Fruit fly (Drosophila melanogaster) whole organism, prepupa: ENCODE measurements around the gene Cpr76Bc.
"Not testable (repeated sequence)": the region's sequence is repeated elsewhere in the genome, so short reads cannot be mapped to it uniquely, and the experiment has no call there.

ENCODE experiments used
- CG31627 ChIP-seq: fragments of 200-800 bp; sonication (Bioruptor generic); optimal IDR thresholded peaks from 3 replicates; lab custom pipeline; 2016; ENCODE audit warnings: missing biosample characterization, missing genetic modification characterization
- CG32006 ChIP-seq: fragments of 200-800 bp; sonication (Bioruptor generic); optimal IDR thresholded peaks from 3 replicates; lab custom pipeline; 2017; ENCODE audit warnings: missing biosample characterization, mild to moderate bottlenecking, missing genetic modification characterization
- CG34406 ChIP-seq: fragments of 200-800 bp; sonication (Bioruptor generic); optimal IDR thresholded peaks from 3 replicates; lab custom pipeline; 2016; ENCODE audit warnings: missing biosample characterization, missing genetic modification characterization
- CG3919 ChIP-seq: fragments of 200-800 bp; sonication (Bioruptor generic); optimal IDR thresholded peaks from 3 replicates; lab custom pipeline; 2016; ENCODE audit warnings: missing biosample characterization, missing genetic modification characterization
- CG4318 ChIP-seq: fragments of 200-800 bp; sonication (Bioruptor generic); optimal IDR thresholded peaks from 3 replicates; lab custom pipeline; 2017; ENCODE audit warnings: missing biosample characterization, mild to moderate bottlenecking, missing genetic modification characterization
- CG6276 ChIP-seq: fragments of 200-800 bp; sonication (Bioruptor generic); optimal IDR thresholded peaks from 2 replicates; lab custom pipeline; 2017; ENCODE audit warnings: missing biosample characterization, mild to moderate bottlenecking, missing genetic modification characterization
- CG6808 ChIP-seq: fragments of 200-800 bp; sonication (Bioruptor generic); optimal IDR thresholded peaks from 3 replicates; lab custom pipeline; 2017; ENCODE audit warnings: missing biosample characterization, missing genetic modification characterization, mild to moderate bottlenecking, moderate library complexity, missing genetic modification reagents
- CG6854 ChIP-seq: fragments of 200-800 bp; sonication (Bioruptor generic); optimal IDR thresholded peaks from 2 replicates; lab custom pipeline; 2017; ENCODE audit warnings: missing biosample characterization, mild to moderate bottlenecking, missing genetic modification characterization
- CG7368 ChIP-seq: fragments of 200-800 bp; sonication (Bioruptor generic); optimal IDR thresholded peaks from 3 replicates; lab custom pipeline; 2016; ENCODE audit warnings: missing biosample characterization, missing genetic modification characterization
- CG8319 ChIP-seq: fragments of 200-800 bp; sonication (Bioruptor generic); optimal IDR thresholded peaks from 3 replicates; lab custom pipeline; 2016; ENCODE audit warnings: missing biosample characterization, missing genetic modification characterization
- Eip75B ChIP-seq: fragments of 200-800 bp; sonication (Bioruptor generic); optimal IDR thresholded peaks from 3 replicates; lab custom pipeline; 2016; ENCODE audit warnings: missing biosample characterization, missing genetic modification characterization
- Eip78C ChIP-seq: fragments of 200-800 bp; sonication (Bioruptor generic); peaks from one replicate; lab custom pipeline; 2016; ENCODE audit warnings: missing biosample characterization, missing genetic modification characterization
- Eip93F ChIP-seq: fragments of 200-800 bp; sonication (Bioruptor generic); optimal IDR thresholded peaks from 2 replicates; lab custom pipeline; 2016; ENCODE audit warnings: missing biosample characterization, mild to moderate bottlenecking, missing genetic modification characterization
- Ets21C ChIP-seq: fragments of 200-800 bp; sonication (Bioruptor generic); optimal IDR thresholded peaks from 3 replicates; lab custom pipeline; 2016; ENCODE audit warnings: missing biosample characterization, missing genetic modification characterization
- Hr38 ChIP-seq: sonication (Bioruptor generic); optimal IDR thresholded peaks from 2 replicates; lab custom pipeline; 2016; ENCODE audit warnings: missing biosample characterization, missing genetic modification characterization
- Hr39 ChIP-seq: fragments of 200-800 bp; sonication (Bioruptor generic); optimal IDR thresholded peaks from 2 replicates; lab custom pipeline; 2016; ENCODE audit warnings: missing biosample characterization, missing genetic modification characterization
- Hr4 ChIP-seq: fragments of 200-800 bp; sonication (Bioruptor generic); optimal IDR thresholded peaks from 3 replicates; lab custom pipeline; 2016; ENCODE audit warnings: missing biosample characterization, missing genetic modification characterization
- Met ChIP-seq: fragments of 200-800 bp; sonication (Bioruptor generic); optimal IDR thresholded peaks from 3 replicates; lab custom pipeline; 2016; ENCODE audit warnings: missing biosample characterization, missing genetic modification characterization
- Sox14 ChIP-seq: fragments of 200-800 bp; sonication (Bioruptor generic); optimal IDR thresholded peaks from 3 replicates; lab custom pipeline; 2016; ENCODE audit warnings: missing biosample characterization, missing genetic modification characterization
- acj6 ChIP-seq: fragments of 200-800 bp; sonication (Bioruptor generic); optimal IDR thresholded peaks from 3 replicates; lab custom pipeline; 2016; ENCODE audit warnings: missing biosample characterization, missing genetic modification characterization
- esn ChIP-seq: fragments of 200-800 bp; sonication (Bioruptor generic); optimal IDR thresholded peaks from 2 replicates; lab custom pipeline; 2016; ENCODE audit warnings: missing biosample characterization, mild to moderate bottlenecking, missing genetic modification characterization, moderate library complexity
- fd59A ChIP-seq: fragments of 200-800 bp; sonication (Bioruptor generic); optimal IDR thresholded peaks from 2 replicates; lab custom pipeline; 2017; ENCODE audit warnings: missing biosample characterization, mild to moderate bottlenecking, missing genetic modification characterization, missing genetic modification reagents
- fd85E ChIP-seq: fragments of 200-800 bp; sonication (Bioruptor generic); optimal IDR thresholded peaks from 3 replicates; lab custom pipeline; 2016; ENCODE audit warnings: missing biosample characterization, missing genetic modification characterization
- fkh ChIP-seq: fragments of 200-800 bp; sonication (Bioruptor generic); optimal IDR thresholded peaks from 3 replicates; lab custom pipeline; 2017; ENCODE audit warnings: missing biosample characterization, mild to moderate bottlenecking, missing genetic modification characterization, moderate library complexity
- salr ChIP-seq, 2 experiments: fragments of 200-800 bp; sonication (Bioruptor generic); optimal IDR thresholded peaks; 3 replicates each; lab custom pipeline; 2016 to 2018; ENCODE audit warnings: missing biosample characterization in 2 of 2, missing genetic modification characterization in 2 of 2, mild to moderate bottlenecking in 1 of 2
- svp ChIP-seq: fragments of 200-800 bp; sonication (Bioruptor generic); peaks from one replicate; lab custom pipeline; 2016; ENCODE audit warnings: missing biosample characterization, missing genetic modification characterization
- topi ChIP-seq: fragments of 200-800 bp; sonication (Bioruptor generic); optimal IDR thresholded peaks from 3 replicates; lab custom pipeline; 2016; ENCODE audit warnings: missing biosample characterization, missing genetic modification characterization

Cpr76Bc gene

DNA sequence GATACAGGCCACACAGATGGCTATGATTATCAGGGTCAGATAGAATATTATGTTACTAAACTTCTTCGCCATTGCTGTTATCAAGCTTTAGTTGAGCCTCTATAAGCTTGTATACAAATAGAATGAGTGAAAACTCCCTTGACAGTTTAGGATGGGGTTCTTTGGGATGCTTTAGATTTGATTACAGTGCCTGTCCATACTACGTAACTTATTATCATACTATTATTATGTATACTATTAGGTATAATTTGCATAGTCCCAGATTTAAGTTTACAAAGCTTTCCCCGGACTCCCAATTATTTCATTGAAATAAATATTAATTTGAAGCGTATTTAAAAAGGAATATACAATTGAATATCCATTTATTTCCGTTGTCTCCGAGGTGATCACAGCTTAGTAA is 34.3 kb upstream of the Cpr76Bc start, which contains the start of gene brv1:
TSS of gene brv1 (minus strand) at position 101 of the 400 bp plus-strand sequence.
- TF ChIP-seq fkh (GFP tag; lab: Kevin White, UChicago) (no peak), Met (GFP tag; lab: Kevin White, UChicago) (no peak)

DNA sequence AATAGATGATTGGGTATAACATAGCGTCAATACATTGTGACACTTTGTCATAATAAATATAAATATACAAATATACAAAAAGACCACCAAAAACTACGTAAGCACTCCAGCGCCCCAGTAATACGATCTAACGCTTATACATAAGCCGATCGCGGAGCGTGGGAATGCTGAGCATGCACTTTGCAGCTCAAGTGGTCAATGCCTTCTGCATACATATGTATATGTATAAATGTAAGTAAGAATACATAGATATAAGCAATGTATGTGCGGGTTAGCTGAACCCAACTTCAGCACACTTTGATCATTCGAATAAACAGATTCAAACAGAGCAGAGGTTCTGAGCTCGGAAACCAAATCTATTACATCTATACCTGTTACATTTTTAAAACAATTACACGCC is 33.5 kb upstream of the Cpr76Bc start, which contains the start of gene CG32212:
TSS of gene CG32212 (plus strand) at position 301 of the 400 bp plus-strand sequence.
- not testable (repeated sequence) for TF ChIP-seq acj6, fd85E, Met (GFP tag; lab: Kevin White, UChicago)

DNA sequence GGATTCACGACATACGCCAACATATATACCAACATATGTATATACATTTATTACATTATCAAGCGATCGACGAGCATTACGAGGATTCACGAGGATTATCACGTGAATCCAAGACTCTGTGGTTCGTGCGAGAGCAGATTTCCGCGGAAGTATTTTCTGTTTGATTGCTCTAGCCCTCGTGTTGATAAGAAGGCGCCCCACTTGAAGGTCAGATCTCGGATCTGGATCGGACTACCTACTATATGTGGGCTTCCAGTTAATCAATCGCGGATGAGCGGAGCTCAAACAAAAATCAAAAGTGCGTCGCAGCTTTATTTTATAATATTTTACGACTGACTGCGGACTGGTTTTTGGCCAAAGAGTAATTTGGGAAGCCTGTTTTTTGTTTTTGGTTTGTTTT is 25.8 kb upstream of the Cpr76Bc start:
- no peak for TF ChIP-seq CG6276 (GFP tag; lab: Kevin White, UChicago)
- TF ChIP-seq svp (GFP tag; lab: Kevin White, UChicago), result peak; percentile 32

DNA sequence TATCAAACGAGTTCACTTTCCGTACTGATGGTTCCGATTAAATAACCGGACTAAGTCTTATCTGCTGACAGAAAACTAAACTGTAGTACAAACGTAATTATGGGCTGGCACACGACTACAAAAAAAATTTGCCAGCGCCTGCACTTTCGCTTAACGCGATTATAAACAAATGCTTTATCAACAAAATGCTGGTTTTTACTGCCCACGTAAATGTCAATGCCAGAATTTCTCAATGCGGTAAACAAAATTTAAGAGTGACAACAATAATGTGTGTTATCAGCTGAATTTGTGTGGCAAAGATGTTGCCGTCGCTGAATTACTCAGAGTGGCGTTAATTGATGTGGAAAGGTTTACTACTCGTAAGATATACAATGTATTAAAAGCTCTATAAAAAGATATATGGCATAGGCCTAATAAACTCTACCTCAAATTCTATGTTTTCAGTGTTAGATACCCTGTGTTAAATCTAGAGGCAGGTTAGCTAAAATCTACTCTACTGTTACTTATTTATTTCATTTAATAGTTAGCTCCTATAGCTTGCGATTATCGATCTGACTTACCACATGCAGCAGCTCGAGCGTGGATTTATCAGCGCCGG is 24.7 kb upstream of the Cpr76Bc start:
- no peak for TF ChIP-seq fd59A (GFP tag; lab: Kevin White, UChicago)
- peak; percentile 80 for TF ChIP-seq svp (GFP tag; lab: Kevin White, UChicago)
- TF ChIP-seq fkh (GFP tag; lab: Kevin White, UChicago), result peak; percentile 71
- TF ChIP-seq Eip78C (GFP tag; lab: Kevin White, UChicago), result peak; percentile 44
- TF ChIP-seq Sox14 (GFP tag; lab: Kevin White, UChicago), result no peak

DNA sequence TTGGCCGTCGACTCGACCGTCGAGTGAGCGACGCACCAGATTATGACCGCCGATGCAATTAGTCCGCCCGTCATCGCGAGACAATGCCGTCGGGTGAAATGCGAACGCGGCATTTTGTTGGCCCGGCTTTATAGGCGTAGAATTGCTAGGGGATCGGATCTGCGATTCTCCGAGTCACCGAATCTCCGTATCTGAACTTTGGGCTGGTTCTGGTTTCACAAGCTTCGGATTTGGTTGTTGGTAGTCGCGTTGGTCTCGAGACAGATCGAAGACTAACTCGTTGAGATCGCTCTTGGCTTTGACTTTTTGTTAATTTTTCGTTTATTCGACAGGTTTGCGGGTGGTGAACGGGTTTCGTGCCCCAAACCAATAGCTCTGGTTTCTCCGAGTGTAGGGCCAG is 24.1 kb upstream of the Cpr76Bc start:
- TF ChIP-seq CG32006, result peak; percentile 6
- no peak for TF ChIP-seq CG7368
- TF ChIP-seq svp (GFP tag; lab: Kevin White, UChicago), result peak; percentile 78

DNA sequence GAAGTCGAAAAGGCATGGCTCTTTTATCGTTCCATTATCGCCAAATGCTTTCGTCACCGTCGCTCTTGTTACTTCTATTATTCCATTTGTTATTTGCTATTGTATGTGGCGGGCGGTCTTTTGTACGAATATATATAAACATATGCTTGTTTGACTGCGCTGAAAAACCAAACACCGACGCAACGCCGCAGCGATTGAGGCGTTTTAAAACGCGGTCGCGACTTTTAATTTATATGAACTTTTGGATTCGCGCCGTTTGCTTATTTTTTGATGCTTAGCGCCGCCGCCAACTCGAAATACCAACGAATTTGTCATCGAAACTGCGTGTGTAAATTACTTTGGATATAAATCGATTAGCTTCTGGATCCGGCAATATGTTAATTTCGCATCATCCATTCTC is 23.6 kb upstream of the Cpr76Bc start:
- TF ChIP-seq topi, result no peak
- no peak for TF ChIP-seq Hr4 (GFP tag; lab: Kevin White, UChicago)
- TF ChIP-seq CG6854 (GFP tag; lab: Kevin White, UChicago), result no peak
- no peak for TF ChIP-seq Eip75B (GFP tag; lab: Kevin White, UChicago)
- TF ChIP-seq CG31627 (GFP tag; lab: Kevin White, UChicago), result no peak
- no peak for TF ChIP-seq Ets21C (GFP tag; lab: Kevin White, UChicago)
- TF ChIP-seq esn, result no peak
- TF ChIP-seq Hr39, result no peak
- no peak for TF ChIP-seq CG8319 (GFP tag; lab: Kevin White, UChicago)
- TF ChIP-seq CG6808 (GFP tag; lab: Kevin White, UChicago), result no peak
- TF ChIP-seq Hr38 (GFP tag; lab: Kevin White, UChicago), result no peak
- TF ChIP-seq Eip93F (GFP tag; lab: Kevin White, UChicago), result no peak
- no peak for TF ChIP-seq CG3919
- no peak for TF ChIP-seq svp (GFP tag; lab: Kevin White, UChicago)
- no peak for TF ChIP-seq CG32006
- no peak for TF ChIP-seq CG34406 (GFP tag; lab: Kevin White, UChicago)
- no peak for TF ChIP-seq CG4318 (GFP tag; lab: Kevin White, UChicago)

DNA sequence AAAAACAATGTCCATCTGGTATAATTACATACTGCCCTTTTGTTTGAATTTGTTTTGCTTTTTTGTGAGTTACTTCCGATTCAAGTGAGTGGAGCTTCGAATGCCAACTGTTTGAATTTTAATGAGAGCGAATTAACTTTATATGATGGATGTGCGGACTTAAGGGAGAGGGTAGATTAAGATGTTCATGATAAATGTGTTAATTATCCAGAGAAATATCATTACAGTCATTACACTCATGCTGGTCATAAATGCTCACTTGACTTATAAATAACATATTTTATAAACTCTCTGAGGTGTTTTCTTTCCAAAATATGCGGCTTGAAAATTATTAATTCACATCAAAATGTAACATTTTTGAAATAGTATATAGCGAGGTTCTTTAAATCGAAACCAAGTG is 23.1 kb upstream of the Cpr76Bc start, which contains the start of gene CG9449:
TSS of gene CG9449 (minus strand) at position 101 of the 400 bp plus-strand sequence.
- TF ChIP-seq salr (GFP tag; optimal IDR thresholded peaks at IDR 0.05; lab: Kevin White, UChicago), result no peak
- TF ChIP-seq fkh (GFP tag; lab: Kevin White, UChicago), result peak; percentile 47
